Fruit fly (Drosophila melanogaster): Measurements from ENCODE around the gene CG32086.
"Not testable (repeated sequence)": the region's sequence is repeated elsewhere in the genome, so short reads cannot be mapped to it uniquely, and the experiment has no call there.

CG32086 gene

dm6 chr3L:11609153-11609809, 25.4 kb upstream of the CG32086 start, which contains the start of gene Duba:
Gene Duba, minus strand, starts transcription at chr3L:11609465.
- no peak for TF ChIP-seq pan (optimal IDR thresholded peaks at IDR 0.05)
- no peak for TF ChIP-seq EcR (GFP tag; optimal IDR thresholded peaks at IDR 0.05)
- TF ChIP-seq usp (GFP tag; optimal IDR thresholded peaks at IDR 0.05), result no peak
- no peak for TF ChIP-seq CG8478 (optimal IDR thresholded peaks at IDR 0.05)
- TF ChIP-seq psq (optimal IDR thresholded peaks at IDR 0.05), result no peak
- no peak for TF ChIP-seq Dll (optimal IDR thresholded peaks at IDR 0.05)

dm6 chr3L:11604227-11604626, 20.4 kb upstream of the CG32086 start:
- TF ChIP-seq pan (optimal IDR thresholded peaks at IDR 0.05) (no peak), Dll (optimal IDR thresholded peaks at IDR 0.05) (no peak), psq (optimal IDR thresholded peaks at IDR 0.05) (no peak), EcR (GFP tag; optimal IDR thresholded peaks at IDR 0.05) (no peak), CG8478 (optimal IDR thresholded peaks at IDR 0.05) (no peak), usp (GFP tag; optimal IDR thresholded peaks at IDR 0.05) (no peak)

dm6 chr3L:11602040-11602439, 18.2 kb upstream of the CG32086 start:
- no peak for TF ChIP-seq CG8478 (optimal IDR thresholded peaks at IDR 0.05)
- TF ChIP-seq usp (GFP tag; optimal IDR thresholded peaks at IDR 0.05), result no peak
- no peak for TF ChIP-seq pan (optimal IDR thresholded peaks at IDR 0.05)
- TF ChIP-seq psq (optimal IDR thresholded peaks at IDR 0.05), result no peak
- no peak for TF ChIP-seq Dll (optimal IDR thresholded peaks at IDR 0.05)

dm6 chr3L:11601133-11601532, 17.3 kb upstream of the CG32086 start:
- TF ChIP-seq psq (optimal IDR thresholded peaks at IDR 0.05) (no peak), Dll (optimal IDR thresholded peaks at IDR 0.05) (no peak), CG8478 (optimal IDR thresholded peaks at IDR 0.05) (no peak), usp (GFP tag; optimal IDR thresholded peaks at IDR 0.05) (no peak), pan (optimal IDR thresholded peaks at IDR 0.05) (no peak), EcR (GFP tag; optimal IDR thresholded peaks at IDR 0.05) (no peak)

DNA sequence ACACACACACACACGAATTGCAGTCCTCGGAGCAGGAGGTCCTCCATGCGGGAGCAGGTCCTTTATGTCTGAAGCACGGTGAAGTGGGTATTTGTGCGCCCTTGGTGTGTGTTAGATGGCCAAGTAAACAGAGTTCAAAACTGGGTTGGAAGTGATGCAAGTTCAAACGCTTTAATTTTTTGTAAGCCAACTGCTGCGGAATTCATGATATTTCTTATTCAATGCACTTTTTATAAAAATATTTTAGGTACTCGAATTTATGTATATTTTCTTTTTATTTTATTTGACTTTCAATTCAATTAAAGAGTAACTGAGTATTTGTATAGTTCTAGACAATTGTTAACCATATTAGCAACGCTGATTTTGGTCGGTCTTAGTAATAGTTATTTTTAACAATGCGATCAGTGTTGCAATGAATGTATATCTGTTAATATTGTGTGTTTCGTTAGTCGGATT, 16.1 kb upstream of the CG32086 start, which contains the start of the genes CG14137 and CG46394:
Gene CG14137, minus strand, starts transcription at position 101 of the 456 bp plus-strand sequence.
Gene CG46394, plus strand, starts transcription at position 406 of the 456 bp plus-strand sequence.
- TF ChIP-seq usp (GFP tag; optimal IDR thresholded peaks at IDR 0.05), result no peak
- TF ChIP-seq Dll (optimal IDR thresholded peaks at IDR 0.05), result no peak
- TF ChIP-seq CG8478 (optimal IDR thresholded peaks at IDR 0.05), result no peak
- TF ChIP-seq EcR (GFP tag; optimal IDR thresholded peaks at IDR 0.05), result no peak
- no peak for TF ChIP-seq psq (optimal IDR thresholded peaks at IDR 0.05)
- no peak for TF ChIP-seq pan (optimal IDR thresholded peaks at IDR 0.05)

- TF ChIP-seq usp (GFP tag; optimal IDR thresholded peaks at IDR 0.05) (no peak), Dll (optimal IDR thresholded peaks at IDR 0.05) (no peak), pan (optimal IDR thresholded peaks at IDR 0.05) (no peak), CG8478 (optimal IDR thresholded peaks at IDR 0.05) (no peak), psq (optimal IDR thresholded peaks at IDR 0.05) (no peak), EcR (GFP tag; optimal IDR thresholded peaks at IDR 0.05) (no peak)
Measured at dm6 chr3L:11599255-11599654, 15.4 kb upstream of the CG32086 start.

- TF ChIP-seq usp (GFP tag; optimal IDR thresholded peaks at IDR 0.05) (no peak), pan (optimal IDR thresholded peaks at IDR 0.05) (no peak), EcR (GFP tag; optimal IDR thresholded peaks at IDR 0.05) (no peak), CG8478 (optimal IDR thresholded peaks at IDR 0.05) (no peak), Dll (optimal IDR thresholded peaks at IDR 0.05) (no peak), psq (optimal IDR thresholded peaks at IDR 0.05) (no peak)
Measured at dm6 chr3L:11596585-11597252, 12.9 kb upstream of the CG32086 start, which contains the start of gene CG7368. Gene CG7368, plus strand, starts transcription at chr3L:11597202.

dm6 chr3L:11593778-11594177, 9.9 kb upstream of the CG32086 start:
- TF ChIP-seq usp (GFP tag; optimal IDR thresholded peaks at IDR 0.05) (no peak), EcR (GFP tag; optimal IDR thresholded peaks at IDR 0.05) (no peak), pan (optimal IDR thresholded peaks at IDR 0.05) (no peak), psq (optimal IDR thresholded peaks at IDR 0.05) (no peak), CG8478 (optimal IDR thresholded peaks at IDR 0.05) (no peak), Dll (optimal IDR thresholded peaks at IDR 0.05) (no peak)

DNA sequence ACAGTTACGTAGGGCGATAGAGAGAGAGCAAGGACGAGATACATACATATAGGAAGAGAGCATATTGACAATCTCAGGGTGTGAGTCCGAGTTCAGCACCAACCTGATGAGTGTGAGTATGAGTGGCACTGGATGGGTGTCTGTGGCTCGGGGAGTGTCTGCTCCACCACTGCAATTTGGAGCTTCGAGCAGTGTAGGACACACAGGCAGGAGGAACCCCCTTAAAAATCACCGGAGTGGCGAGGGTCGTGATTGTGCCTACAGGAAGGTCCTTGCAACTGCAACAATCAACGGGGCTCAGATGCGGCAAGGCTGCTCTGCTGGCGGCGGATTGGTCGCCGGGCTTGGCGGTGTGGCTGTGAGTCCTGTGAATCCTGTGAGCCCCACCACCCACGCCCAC, 7.9 kb upstream of the CG32086 start:
- TF ChIP-seq CG8478 (optimal IDR thresholded peaks at IDR 0.05) (no peak), Dll (optimal IDR thresholded peaks at IDR 0.05) (no peak), usp (GFP tag; optimal IDR thresholded peaks at IDR 0.05) (no peak), EcR (GFP tag; optimal IDR thresholded peaks at IDR 0.05) (no peak), psq (optimal IDR thresholded peaks at IDR 0.05) (no peak), pan (optimal IDR thresholded peaks at IDR 0.05) (no peak)

DNA sequence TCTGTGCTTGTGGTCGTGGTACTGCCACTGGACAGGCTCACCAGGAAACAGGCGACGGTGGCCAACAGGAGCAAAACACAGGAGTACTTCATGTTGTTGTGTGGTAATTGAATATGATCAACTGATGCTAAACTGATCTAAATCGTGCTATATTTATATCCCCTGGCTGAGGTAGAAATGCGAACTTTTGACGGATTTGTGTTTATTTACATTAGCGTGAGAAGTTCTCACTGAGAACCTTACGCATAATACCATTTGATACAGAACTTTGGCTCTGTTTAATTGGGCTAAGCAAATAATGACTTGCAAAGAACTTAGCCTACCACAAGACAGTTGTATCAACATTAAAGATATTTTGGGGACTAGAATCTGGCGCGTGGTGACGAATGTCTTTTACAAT, 7.3 kb upstream of the CG32086 start, which contains the start of gene CG33268:
Gene CG33268, minus strand, starts transcription at position 101 of the 400 bp plus-strand sequence.
- no peak for TF ChIP-seq CG8478 (optimal IDR thresholded peaks at IDR 0.05)
- no peak for TF ChIP-seq EcR (GFP tag; optimal IDR thresholded peaks at IDR 0.05)
- TF ChIP-seq pan (optimal IDR thresholded peaks at IDR 0.05), result no peak
- TF ChIP-seq Dll (optimal IDR thresholded peaks at IDR 0.05), result no peak
- no peak for TF ChIP-seq psq (optimal IDR thresholded peaks at IDR 0.05)
- no peak for TF ChIP-seq usp (GFP tag; optimal IDR thresholded peaks at IDR 0.05)

DNA sequence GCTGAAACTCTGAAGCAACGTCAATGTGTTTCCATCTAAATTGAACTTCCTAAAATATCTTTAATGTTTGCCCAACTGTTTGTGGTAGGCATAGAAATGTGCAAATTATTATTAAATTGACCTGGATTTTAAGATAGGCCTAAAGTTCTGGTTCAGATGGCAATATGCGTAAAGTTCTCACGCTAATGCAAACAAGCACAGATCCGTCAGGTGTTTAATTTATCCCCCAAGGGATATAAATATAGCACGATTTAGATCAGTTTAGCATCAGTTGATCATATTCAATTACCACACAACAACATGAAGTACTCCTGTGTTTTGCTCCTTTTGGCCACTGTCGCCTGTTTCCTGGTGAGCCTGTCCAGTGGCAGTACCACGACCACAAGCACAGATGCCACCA, 5.5 kb upstream of the CG32086 start, which contains the start of gene CG7377:
Gene CG7377, plus strand, starts transcription at position 301 of the 400 bp plus-strand sequence.
- not testable (repeated sequence) for TF ChIP-seq EcR (GFP tag; optimal IDR thresholded peaks at IDR 0.05); pan (optimal IDR thresholded peaks at IDR 0.05); CG8478 (optimal IDR thresholded peaks at IDR 0.05)

DNA sequence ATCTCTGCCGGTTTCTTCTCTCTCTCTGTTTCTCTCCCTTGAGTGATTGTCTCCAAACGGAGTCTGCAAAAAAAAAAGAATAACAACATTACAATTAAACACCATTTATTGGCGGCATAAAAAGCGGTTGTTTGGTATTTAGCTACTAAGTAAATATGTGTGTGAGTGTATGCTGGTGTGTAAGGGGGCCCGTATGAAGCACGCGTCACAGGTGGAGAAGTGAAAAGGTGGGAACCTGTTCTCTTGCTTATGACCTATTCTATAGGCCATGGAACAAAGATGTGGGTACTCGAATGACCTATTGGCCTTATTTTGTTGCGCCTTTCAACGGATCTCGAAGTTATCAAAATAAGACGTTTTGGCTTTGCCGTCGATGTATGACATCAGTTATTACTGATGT, 4.7 kb upstream of the CG32086 start:
- TF ChIP-seq CG8478 (optimal IDR thresholded peaks at IDR 0.05) (no peak), EcR (GFP tag; optimal IDR thresholded peaks at IDR 0.05) (no peak), pan (optimal IDR thresholded peaks at IDR 0.05) (no peak)

All from whole organism.